Worm (Caenorhabditis elegans) whole organism, L4/young adult: ENCODE data around the gene dpy-3.

Source experiments
- W03F9.2 ChIP-seq: fragments of 150-350 bp; optimal IDR thresholded peaks from 2 replicates; lab custom pipeline; 2014; ENCODE audit warnings: missing biosample characterization, missing genetic modification characterization
- him-1 ChIP-seq: sonication (generic microtip); optimal IDR thresholded peaks from 2 replicates; lab custom pipeline; 2016; ENCODE audit warnings: missing genotype, missing genetic modification reagents, missing genetic modification characterization, missing compliant biosample characterization

DNA sequence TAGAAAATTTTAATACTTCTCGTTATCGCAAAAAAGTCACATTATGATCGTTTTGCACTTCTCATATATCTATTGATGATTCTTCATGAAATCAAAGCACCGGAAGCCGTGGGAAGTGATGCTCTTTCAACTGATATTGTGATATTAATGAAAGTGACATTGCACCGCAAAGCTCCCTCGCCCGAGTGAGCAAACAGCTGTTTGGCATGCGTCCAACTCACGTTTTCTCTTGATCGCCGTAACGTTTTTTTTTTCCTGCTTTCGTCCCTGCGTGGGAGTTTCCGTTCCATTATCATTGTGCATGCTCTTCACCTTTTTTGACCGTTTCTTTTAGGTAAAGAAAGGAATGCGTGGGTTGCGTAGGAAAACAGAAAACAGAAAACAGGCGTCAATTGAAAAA, 43.4 kb upstream of the dpy-3 start:
- no peak for TF ChIP-seq W03F9.2 (tag; lab: Kevin White, UChicago)
- TF ChIP-seq him-1 (tag; lab: Kevin White, UChicago) = no peak
